Worm (Caenorhabditis elegans): ENCODE measurements around the gene T16G1.18.

The T16G1.18 gene

ce11 chrV:12941797-12942474, 9.2 kb upstream of the T16G1.18 start, which contains the start of gene T16G1.4:
Gene T16G1.4 (minus strand): TSS chrV:12941847.
- TF ChIP-seq sdc-2 (tag; optimal IDR thresholded peaks at IDR 0.05) (no peak), ceh-34 (tag; optimal IDR thresholded peaks at IDR 0.05) (no peak), ceh-18 (tag; optimal IDR thresholded peaks at IDR 0.05) (no peak), madf-2 (tag; optimal IDR thresholded peaks at IDR 0.05) (no peak)

ce11 chrV:12943399-12943798, 7.7 kb upstream of the T16G1.18 start:
- TF ChIP-seq ceh-6 (GFP tag; optimal IDR thresholded peaks at IDR 0.05) = no peak
- TF ChIP-seq ets-4 (tag; optimal IDR thresholded peaks at IDR 0.05) = no peak
- no peak for TF ChIP-seq pqm-1 (tag; optimal IDR thresholded peaks at IDR 0.05)
- no peak for TF ChIP-seq sox-4 (tag; optimal IDR thresholded peaks at IDR 0.05)
- TF ChIP-seq ceh-18 (tag; optimal IDR thresholded peaks at IDR 0.05) = no peak
- TF ChIP-seq ceh-14 (tag; optimal IDR thresholded peaks at IDR 0.05) = no peak
- TF ChIP-seq unc-55 (GFP tag; optimal IDR thresholded peaks at IDR 0.05) = no peak
- no peak for TF ChIP-seq ahr-1 (tag; optimal IDR thresholded peaks at IDR 0.05)
- TF ChIP-seq pat-9 (tag; optimal IDR thresholded peaks at IDR 0.05) = no peak
- TF ChIP-seq ama-1 (optimal IDR thresholded peaks at IDR 0.05) = no peak
- no peak for TF ChIP-seq unc-86 (tag; optimal IDR thresholded peaks at IDR 0.05)

ce11 chrV:12944229-12944628, 6.9 kb upstream of the T16G1.18 start, which contains the start of gene T16G1.3:
Gene T16G1.3 (minus strand): TSS chrV:12944329.
- TF ChIP-seq dve-1 (tag; optimal IDR thresholded peaks at IDR 0.05) (no peak), lim-6 (tag; optimal IDR thresholded peaks at IDR 0.05) (no peak), Y22D7AL.16 (tag; optimal IDR thresholded peaks at IDR 0.05) (no peak), ttx-3 (tag; optimal IDR thresholded peaks at IDR 0.05) (no peak), ref-2 (tag; optimal IDR thresholded peaks at IDR 0.05) (no peak), syd-9 (tag; optimal IDR thresholded peaks at IDR 0.05) (no peak), ztf-16 (tag; optimal IDR thresholded peaks at IDR 0.05) (no peak), zip-5 (tag; optimal IDR thresholded peaks at IDR 0.05) (no peak), K09A11.1 (tag; optimal IDR thresholded peaks at IDR 0.05; ENCODE audit: insufficient read depth) (no peak), unc-86 (tag; optimal IDR thresholded peaks at IDR 0.05) (no peak), hlh-30 (tag; optimal IDR thresholded peaks at IDR 0.05; ENCODE audit: insufficient read depth) (no peak), unc-3 (GFP tag; conservative IDR thresholded peaks at IDR 0.05) (no peak), unc-3 (tag; optimal IDR thresholded peaks at IDR 0.05) (no peak), ceh-22 (tag; optimal IDR thresholded peaks at IDR 0.05) (no peak)

- no peak for TF ChIP-seq pros-1 (tag; optimal IDR thresholded peaks at IDR 0.05)
- no peak for TF ChIP-seq elt-4 (tag; optimal IDR thresholded peaks at IDR 0.05)
- TF ChIP-seq eyg-1 (tag; optimal IDR thresholded peaks at IDR 0.05) = no peak
- TF ChIP-seq ttx-3 (tag; optimal IDR thresholded peaks at IDR 0.05) = no peak
- no peak for TF ChIP-seq fax-1 (tag; optimal IDR thresholded peaks at IDR 0.05)
- no peak for TF ChIP-seq pqm-1 (tag; optimal IDR thresholded peaks at IDR 0.05)
- TF ChIP-seq che-1 (tag; optimal IDR thresholded peaks at IDR 0.05) = no peak
These were observed 6.3 kb upstream of the T16G1.18 start, which contains the start of gene grl-2 for ce11 chrV:12944775-12945174. Gene grl-2 (plus strand): TSS chrV:12945075.

ce11 chrV:12949607-12950006, 1.5 kb upstream of the T16G1.18 start, which contains the start of gene T16G1.13:
Gene T16G1.13 (plus strand): TSS chrV:12949907.
- TF ChIP-seq fax-1 (tag; optimal IDR thresholded peaks at IDR 0.05) = no peak
- no peak for TF ChIP-seq tbx-2 (tag; optimal IDR thresholded peaks at IDR 0.05)
- no peak for TF ChIP-seq nhr-232 (tag; optimal IDR thresholded peaks at IDR 0.05)
- no peak for TF ChIP-seq ceh-6 (GFP tag; optimal IDR thresholded peaks at IDR 0.05)
- TF ChIP-seq F13H6.1 (tag; optimal IDR thresholded peaks at IDR 0.05) = no peak
- no peak for TF ChIP-seq unc-55 (GFP tag; optimal IDR thresholded peaks at IDR 0.05)
- TF ChIP-seq pha-2 (tag; optimal IDR thresholded peaks at IDR 0.05) = no peak
- no peak for TF ChIP-seq pat-9 (tag; optimal IDR thresholded peaks at IDR 0.05)
- no peak for TF ChIP-seq ztf-16 (tag; optimal IDR thresholded peaks at IDR 0.05)
- no peak for TF ChIP-seq ceh-45 (GFP tag; IDR thresholded peaks at IDR 0.05)
